Worm (Caenorhabditis elegans): Measurements from ENCODE around the gene W09H1.4.

DNA sequence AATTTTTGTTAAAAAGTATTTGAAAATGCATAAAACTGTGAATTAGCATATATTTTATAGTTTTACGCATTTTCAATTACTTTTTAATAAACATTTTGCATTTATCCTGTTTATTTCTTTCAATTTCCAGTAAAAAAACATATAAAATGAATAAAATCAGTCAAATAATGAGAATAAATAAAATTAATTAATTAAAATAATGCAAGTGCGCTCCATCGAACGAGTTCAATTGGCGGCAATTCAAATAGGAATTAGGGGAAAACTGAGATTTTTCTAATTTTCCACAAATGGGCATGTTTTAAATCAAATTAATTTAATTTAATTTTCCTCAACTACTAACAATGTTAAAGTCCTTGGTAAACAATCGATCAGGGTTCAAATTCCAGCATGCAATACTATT lies 27.3 kb upstream of the W09H1.4 start:
- TF ChIP-seq nhr-237 (tag; optimal IDR thresholded peaks at IDR 0.05) (no peak), crh-2 (tag; optimal IDR thresholded peaks at IDR 0.05) (no peak), elt-3 (tag; optimal IDR thresholded peaks at IDR 0.05) (no peak), lin-11 (tag; optimal IDR thresholded peaks at IDR 0.05) (no peak), lsy-2 (tag; optimal IDR thresholded peaks at IDR 0.05) (no peak), peb-1 (tag; optimal IDR thresholded peaks at IDR 0.05) (no peak), ceh-16 (tag; optimal IDR thresholded peaks at IDR 0.05) (no peak), lin-39 (tag; optimal IDR thresholded peaks at IDR 0.05) (no peak), ZK546.5 (tag; optimal IDR thresholded peaks at IDR 0.05) (no peak), nhr-12 (tag; optimal IDR thresholded peaks at IDR 0.05) (no peak), lin-13 (GFP tag; optimal IDR thresholded peaks at IDR 0.05) (no peak), nhr-23 (tag; optimal IDR thresholded peaks at IDR 0.05) (no peak), elt-1 (tag; optimal IDR thresholded peaks at IDR 0.05) (no peak), nhr-11 (tag; optimal IDR thresholded peaks at IDR 0.05) (no peak)
